Worm (Caenorhabditis elegans) whole organism, L2 larva: Measurements from ENCODE around the gene glb-30.

Experiments used
- F13H6.1 ChIP-seq: sonication (generic microtip); optimal IDR thresholded peaks from 2 replicates; lab custom pipeline; 2016; ENCODE audit warnings: missing genetic modification characterization, missing compliant biosample characterization
- ceh-16 ChIP-seq: fragments of 150-350 bp; optimal IDR thresholded peaks from 2 replicates; lab custom pipeline; 2014; ENCODE audit warnings: missing biosample characterization, missing genetic modification characterization
- elt-3 ChIP-seq: sonication (generic microtip); optimal IDR thresholded peaks from 2 replicates; lab custom pipeline; 2017; ENCODE audit warnings: missing biosample characterization, missing genetic modification characterization
- nhr-237 ChIP-seq: fragments of 150-350 bp; optimal IDR thresholded peaks from 2 replicates; lab custom pipeline; 2014; ENCODE audit warnings: missing biosample characterization, missing genetic modification characterization
- nhr-6 ChIP-seq: fragments of 150-350 bp; optimal IDR thresholded peaks from 2 replicates; lab custom pipeline; 2014; ENCODE audit warnings: missing biosample characterization, missing genetic modification characterization
- snpc-4 ChIP-seq: fragments of 150-350 bp; optimal IDR thresholded peaks from 2 replicates; lab custom pipeline; 2014; ENCODE audit warnings: missing biosample characterization, missing genetic modification characterization

- TF ChIP-seq snpc-4 (no peak), nhr-237 (tag; lab: Kevin White, UChicago) (no peak), nhr-6 (tag; lab: Kevin White, UChicago) (no peak), ceh-16 (tag; lab: Kevin White, UChicago) (no peak), F13H6.1 (tag; lab: Kevin White, UChicago) (no peak), elt-3 (tag; lab: Kevin White, UChicago) (no peak)
Observed at ce11 chrIII:1666893-1667292, 1.5 kb downstream of the glb-30 start.
